Fruit fly (Drosophila melanogaster) whole organism, wandering third instar larva: Measurements from ENCODE around the gene CG4239.
A peak's percentile ranks its signal among the peaks of the same experiment; 100 is the strongest.

ENCODE experiments used
- Abd-B ChIP-seq: fragments of >200 bp; optimal IDR thresholded peaks from 2 replicates; lab custom pipeline; 2017; ENCODE audit warnings: missing biosample characterization, missing genetic modification characterization
- CG32264 ChIP-seq: fragments of 200-800 bp; sonication (Bioruptor generic); optimal IDR thresholded peaks from 2 replicates; lab custom pipeline; 2016; ENCODE audit warnings: missing biosample characterization, missing genetic modification characterization
- CG9705 ChIP-seq: fragments of 200-800 bp; sonication (Bioruptor generic); optimal IDR thresholded peaks from 2 replicates; lab custom pipeline; 2018; ENCODE audit warnings: missing biosample characterization, mild to moderate bottlenecking, missing genetic modification characterization
- CrebA ChIP-seq: fragments of 200-800 bp; sonication (Bioruptor generic); optimal IDR thresholded peaks from 2 replicates; lab custom pipeline; 2016; ENCODE audit warnings: missing biosample characterization, mild to moderate bottlenecking, missing genetic modification characterization, borderline replicate concordance
- Dfd ChIP-seq: fragments of >200 bp; optimal IDR thresholded peaks from 2 replicates; lab custom pipeline; 2017; ENCODE audit warnings: missing biosample characterization, missing genetic modification characterization
- Dif ChIP-seq: fragments of 200-275, 200-300 bp; sonication (Bioruptor generic); optimal IDR thresholded peaks from 2 replicates; lab custom pipeline; 2018; ENCODE audit warnings: missing biosample characterization, missing genetic modification characterization; ENCODE audit not compliant: partially characterized antibody
- GATAd ChIP-seq: sonication (Bioruptor generic); optimal IDR thresholded peaks from 2 replicates; lab custom pipeline; 2016; ENCODE audit warnings: missing biosample characterization, missing genetic modification characterization
- HLH106 ChIP-seq: fragments of 200-800 bp; optimal IDR thresholded peaks from 3 replicates; lab custom pipeline; 2019; ENCODE audit warnings: missing biosample characterization, mild to moderate bottlenecking, missing genetic modification characterization, moderate library complexity
- Hnf4 ChIP-seq: fragments of 200-800 bp; sonication (Bioruptor generic); optimal IDR thresholded peaks from 2 replicates; lab custom pipeline; 2016; ENCODE audit warnings: missing biosample characterization, mild to moderate bottlenecking, missing genetic modification characterization
- Hr78 ChIP-seq: fragments of >200 bp; optimal IDR thresholded peaks from 2 replicates; lab custom pipeline; 2017; ENCODE audit warnings: missing biosample characterization, missing genetic modification characterization
- Hr83 ChIP-seq: fragments of 200-300 bp; sonication (Bioruptor generic); optimal IDR thresholded peaks from 2 replicates; lab custom pipeline; 2016; ENCODE audit warnings: missing biosample characterization, mild to moderate bottlenecking, missing genetic modification characterization, moderate library complexity; ENCODE audit not compliant: poor library complexity, severe bottlenecking
- Jra ChIP-seq: sonication (Bioruptor generic); optimal IDR thresholded peaks from 2 replicates; lab custom pipeline; 2016; ENCODE audit warnings: missing biosample characterization, missing genetic modification characterization
- Myc ChIP-seq: fragments of >200 bp; optimal IDR thresholded peaks from 2 replicates; lab custom pipeline; 2017
- N ChIP-seq: fragments of >200 bp; optimal IDR thresholded peaks from 2 replicates; lab custom pipeline; 2018; ENCODE audit warnings: missing biosample characterization, missing external identifiers, missing genetic modification characterization
- OdsH ChIP-seq: fragments of 200-800 bp; sonication (Bioruptor generic); optimal IDR thresholded peaks from 2 replicates; lab custom pipeline; 2016; ENCODE audit warnings: missing biosample characterization, mild to moderate bottlenecking, missing genetic modification characterization
- Rel ChIP-seq, 2 experiments: fragments of 200-800 bp; sonication (Bioruptor generic) in 1 of 2; optimal IDR thresholded peaks; 2 replicates in 1 of 2; 3 replicates in 1 of 2; lab custom pipeline; 2016 to 2019; ENCODE audit warnings: mild to moderate bottlenecking in 2 of 2, missing biosample characterization in 2 of 2, missing genetic modification characterization in 2 of 2, moderate library complexity in 1 of 2
- Sp1 ChIP-seq: fragments of 200-800 bp; sonication (Bioruptor generic); optimal IDR thresholded peaks from 3 replicates; lab custom pipeline; 2019; ENCODE audit warnings: missing biosample characterization, mild to moderate bottlenecking, missing genetic modification characterization, moderate library complexity
- Vsx2 ChIP-seq: fragments of 200-300, 225-300 bp; sonication (Bioruptor generic); optimal IDR thresholded peaks from 2 replicates; lab custom pipeline; 2018; ENCODE audit warnings: missing biosample characterization, missing genetic modification characterization; ENCODE audit not compliant: partially characterized antibody
- br ChIP-seq: fragments of 200-800 bp; sonication (Bioruptor generic); optimal IDR thresholded peaks from 2 replicates; lab custom pipeline; 2016; ENCODE audit warnings: missing biosample characterization, missing genetic modification characterization
- brk ChIP-seq: fragments of 200-800 bp; sonication (Bioruptor generic); optimal IDR thresholded peaks from 2 replicates; lab custom pipeline; 2016; ENCODE audit warnings: missing biosample characterization, mild to moderate bottlenecking, missing genetic modification characterization
- dmrt93B ChIP-seq: fragments of 200-800 bp; sonication (Bioruptor generic); optimal IDR thresholded peaks from 2 replicates; lab custom pipeline; 2018; ENCODE audit warnings: missing biosample characterization, mild to moderate bottlenecking, missing genetic modification characterization
- dsf ChIP-seq: sonication (Bioruptor generic); optimal IDR thresholded peaks from 2 replicates; lab custom pipeline; 2016; ENCODE audit warnings: missing biosample characterization, missing genetic modification characterization, borderline replicate concordance
- ey ChIP-seq: fragments of 200-800 bp; sonication (Bioruptor generic); optimal IDR thresholded peaks from 2 replicates; lab custom pipeline; 2016; ENCODE audit warnings: missing biosample characterization, missing genetic modification characterization
- foxo ChIP-seq, 2 experiments: fragments of 200-800 bp; sonication (Bioruptor generic); optimal IDR thresholded peaks; 2 replicates in 1 of 2; 3 replicates in 1 of 2; lab custom pipeline; 2016 to 2017; ENCODE audit warnings: missing biosample characterization in 2 of 2, missing genetic modification characterization in 2 of 2
- fru ChIP-seq: fragments of 200-800 bp; sonication (Bioruptor generic); optimal IDR thresholded peaks from 3 replicates; lab custom pipeline; 2016; ENCODE audit warnings: missing biosample characterization, mild to moderate bottlenecking, missing genetic modification characterization
- h ChIP-seq: fragments of 200-800 bp; sonication (Bioruptor generic); optimal IDR thresholded peaks from 3 replicates; lab custom pipeline; 2016; ENCODE audit warnings: missing biosample characterization, mild to moderate bottlenecking, missing genetic modification characterization
- jim ChIP-seq: fragments of 175-275, 200-325 bp; sonication (Bioruptor generic); optimal IDR thresholded peaks from 2 replicates; lab custom pipeline; 2016; ENCODE audit warnings: missing biosample characterization, mild to moderate bottlenecking, missing genetic modification characterization
- lola ChIP-seq: fragments of >200 bp; optimal IDR thresholded peaks from 2 replicates; lab custom pipeline; 2017; ENCODE audit warnings: missing biosample characterization, missing genetic modification characterization
- pan ChIP-seq: fragments of >200 bp; optimal IDR thresholded peaks from 2 replicates; lab custom pipeline; 2017
- psq ChIP-seq: fragments of 200-800 bp; sonication (Bioruptor generic); optimal IDR thresholded peaks from 3 replicates; lab custom pipeline; 2017; ENCODE audit warnings: missing biosample characterization, mild to moderate bottlenecking, missing genetic modification characterization, moderate library complexity
- rgr ChIP-seq: fragments of 200-800 bp; sonication (Bioruptor generic); optimal IDR thresholded peaks from 3 replicates; lab custom pipeline; 2016; ENCODE audit warnings: missing biosample characterization, mild to moderate bottlenecking, missing genetic modification characterization
- sage ChIP-seq: fragments of 200-800 bp; sonication (Bioruptor generic); optimal IDR thresholded peaks from 2 replicates; lab custom pipeline; 2016; ENCODE audit warnings: missing biosample characterization, mild to moderate bottlenecking, missing genetic modification characterization
- sv ChIP-seq: fragments of 200-800 bp; sonication (Bioruptor generic); optimal IDR thresholded peaks from 3 replicates; lab custom pipeline; 2016; ENCODE audit warnings: missing biosample characterization, missing genetic modification characterization
- tai ChIP-seq: sonication (Bioruptor generic); optimal IDR thresholded peaks from 2 replicates; lab custom pipeline; 2016; ENCODE audit warnings: missing biosample characterization, missing genetic modification characterization
- usp ChIP-seq: fragments of >200 bp; optimal IDR thresholded peaks from 2 replicates; lab custom pipeline; 2017; ENCODE audit warnings: missing biosample characterization, missing genetic modification characterization
- woc ChIP-seq: sonication (Bioruptor generic); optimal IDR thresholded peaks from 2 replicates; lab custom pipeline; 2016; ENCODE audit warnings: missing biosample characterization, mild to moderate bottlenecking, missing genetic modification characterization

Gene CG4239

dm6 chrX:16384843-16385726, at the start of gene CG4239, which contains the start of gene CG9992:
CG4239 (plus strand) TSS chrX:16385278.
CG9992 (minus strand) TSS chrX:16384908.
- TF ChIP-seq fru (GFP tag; lab: Kevin White, UChicago) (peak; percentile 39), usp (GFP tag; lab: Kevin White, UChicago) (no peak), CG9705 (GFP tag; lab: Kevin White, UChicago) (peak; percentile 50), Dfd (GFP tag; lab: Kevin White, UChicago) (no peak), rgr (peak; percentile 56), Jra (GFP tag; lab: Kevin White, UChicago) (no peak), HLH106 (peak; percentile 78), Hr78 (GFP tag; lab: Kevin White, UChicago) (peak; percentile 63), sv (GFP tag; lab: Kevin White, UChicago) (peak; percentile 59), CG32264 (no peak), CrebA (no peak), pan (lab: Kevin White, UChicago) (no peak), br (GFP tag; lab: Kevin White, UChicago) (peak; percentile 4), dsf (no peak), woc (GFP tag; lab: Kevin White, UChicago) (peak; percentile 39), Hr83 (no peak), Dif (GFP tag; lab: Kevin White, UChicago) (no peak), tai (no peak), OdsH (GFP tag; lab: Kevin White, UChicago) (no peak), N (peak; percentile 78), ey (GFP tag; lab: Kevin White, UChicago) (peak; percentile 41), h (GFP tag; lab: Kevin White, UChicago) (peak; percentile 34), brk (GFP tag; lab: Kevin White, UChicago) (no peak), dmrt93B (no peak), Abd-B (GFP tag; lab: Kevin White, UChicago) (no peak), foxo (GFP tag; optimal IDR thresholded peaks at IDR 0.05; lab: Kevin White, UChicago) (peak in 1 of 2 experiments; percentile 67), psq (GFP tag; lab: Kevin White, UChicago) (peak; percentile 31), lola (GFP tag; lab: Kevin White, UChicago) (peak; percentile 81), Hnf4 (peak; percentile 50), Sp1 (GFP tag; lab: Kevin White, UChicago) (peak; percentile 46), jim (no peak)

- TF ChIP-seq N (peak; percentile 80), woc (GFP tag; lab: Kevin White, UChicago) (peak; percentile 17), Vsx2 (GFP tag; lab: Kevin White, UChicago) (no peak), Myc (lab: Kevin White, UChicago) (peak; percentile 12), tai (no peak)
Observed at dm6 chrX:16350062-16350461, 35.0 kb upstream of the CG4239 start, which contains the start of gene sl. sl (plus strand) TSS chrX:16350315.

- TF ChIP-seq Jra (GFP tag; lab: Kevin White, UChicago) (no peak), psq (GFP tag; lab: Kevin White, UChicago) (peak; percentile 82), fru (GFP tag; lab: Kevin White, UChicago) (no peak), Dfd (GFP tag; lab: Kevin White, UChicago) (no peak), h (GFP tag; lab: Kevin White, UChicago) (no peak), Abd-B (GFP tag; lab: Kevin White, UChicago) (no peak), br (GFP tag; lab: Kevin White, UChicago) (no peak), CrebA (no peak), Myc (lab: Kevin White, UChicago) (peak; percentile 5), lola (GFP tag; lab: Kevin White, UChicago) (no peak), Dif (GFP tag; lab: Kevin White, UChicago) (peak; percentile 5), HLH106 (peak; percentile 92), CG9705 (GFP tag; lab: Kevin White, UChicago) (peak; percentile 84), Sp1 (GFP tag; lab: Kevin White, UChicago) (peak; percentile 90), OdsH (GFP tag; lab: Kevin White, UChicago) (peak; percentile 63), rgr (peak; percentile 82), sage (GFP tag; lab: Kevin White, UChicago) (peak; percentile 51), usp (GFP tag; lab: Kevin White, UChicago) (no peak), Rel (GFP tag; optimal IDR thresholded peaks at IDR 0.05; lab: Kevin White, UChicago) (peak; percentile 14), Rel (tag; optimal IDR thresholded peaks at IDR 0.05; lab: Kevin White, UChicago) (peak; percentile 74), foxo (GFP tag; optimal IDR thresholded peaks at IDR 0.05; lab: Kevin White, UChicago) (peak in 1 of 2 experiments; percentile 86), Hnf4 (peak; percentile 76), GATAd (peak; percentile 26), Hr78 (GFP tag; lab: Kevin White, UChicago) (no peak), ey (GFP tag; lab: Kevin White, UChicago) (peak; percentile 56), woc (GFP tag; lab: Kevin White, UChicago) (peak; percentile 45), sv (GFP tag; lab: Kevin White, UChicago) (peak; percentile 76)
Observed at dm6 chrX:16358670-16359320, 26.3 kb upstream of the CG4239 start, which contains the start of the genes U2af50 and PIG-Q. U2af50 (minus strand) TSS chrX:16359039. PIG-Q (plus strand) TSS chrX:16359143.
